Worm (Caenorhabditis elegans) whole organism, L4 larva: ENCODE results near the gene C07D10.6.

Source experiments
- D1046.2 ChIP-seq: fragments of 200-800 bp; sonication (Bioruptor generic); IDR thresholded peaks from 2 replicates; pipeline ENCODE4 v1.3.6; 2022; ENCODE audit warnings: missing genetic modification characterization, missing compliant biosample characterization
- T20F7.1 ChIP-seq: fragments of 200-800 bp; sonication (Bioruptor generic); optimal IDR thresholded peaks from 2 replicates; lab custom pipeline; 2018; ENCODE audit warnings: mild to moderate bottlenecking, missing genetic modification characterization, missing compliant biosample characterization
- T26A8.4 ChIP-seq: fragments of 200-800 bp; sonication (Bioruptor generic); IDR thresholded peaks from 2 replicates; pipeline ENCODE4 v1.3.6; 2022; ENCODE audit warnings: missing genetic modification characterization, missing compliant biosample characterization
- Y48G9A.11 ChIP-seq: fragments of 200-800 bp; sonication (Bioruptor generic); IDR thresholded peaks from 2 replicates; pipeline ENCODE4 v1.3.6; 2022; ENCODE audit warnings: missing genetic modification reagents, missing genetic modification characterization, missing compliant biosample characterization
- ZK546.5 ChIP-seq, 2 experiments: sonication (generic microtip); optimal IDR thresholded peaks; 2 replicates each; lab custom pipeline; 2017; ENCODE audit warnings: missing biosample characterization in 2 of 2, missing genetic modification characterization in 2 of 2
- aha-1 ChIP-seq: fragments of 150-350 bp; peaks from one replicate; lab custom pipeline; 2014; ENCODE audit warnings: missing biosample characterization, missing genetic modification characterization
- ama-1 ChIP-seq: fragments of 150-350 bp; optimal IDR thresholded peaks from 2 replicates; lab custom pipeline; 2014; ENCODE audit warnings: inconsistent platforms, mixed read lengths
- arid-1 ChIP-seq: fragments of 200-800 bp; sonication (Bioruptor generic); conservative IDR thresholded peaks from 2 replicates; pipeline ENCODE4 v1.3.6; 2022; ENCODE audit warnings: missing genetic modification reagents, missing genetic modification characterization, missing compliant biosample characterization
- ceh-20 ChIP-seq: fragments of 200-800 bp; sonication (Bioruptor generic); IDR thresholded peaks from 2 replicates; pipeline ENCODE4 v1.3.6; 2022; ENCODE audit warnings: missing genetic modification reagents, missing genetic modification characterization, missing compliant biosample characterization
- ctbp-1 ChIP-seq: fragments of 200-800 bp; sonication (Bioruptor generic); IDR thresholded peaks from 2 replicates; pipeline ENCODE4 v1.3.6; 2022; ENCODE audit warnings: missing genetic modification reagents, missing genetic modification characterization, missing compliant biosample characterization
- daf-19 ChIP-seq: fragments of 200-800 bp; sonication (Bioruptor generic); conservative IDR thresholded peaks from 2 replicates; pipeline ENCODE4 v1.3.6; 2022; ENCODE audit warnings: missing genetic modification characterization, missing compliant biosample characterization
- dmd-6 ChIP-seq: fragments of 200-800 bp; sonication (Bioruptor generic); IDR thresholded peaks from 2 replicates; pipeline ENCODE4 v1.3.6; 2022; ENCODE audit warnings: missing genetic modification reagents, missing genetic modification characterization, missing compliant biosample characterization
- dmd-9 ChIP-seq: fragments of 200-800 bp; sonication (Bioruptor generic); IDR thresholded peaks from 2 replicates; pipeline ENCODE4 v1.3.6; 2022; ENCODE audit warnings: missing genetic modification reagents, missing genetic modification characterization, missing compliant biosample characterization
- duxl-1 ChIP-seq: sonication (generic microtip); optimal IDR thresholded peaks from 2 replicates; lab custom pipeline; 2016; ENCODE audit warnings: mild to moderate bottlenecking, missing genetic modification characterization, moderate library complexity, missing compliant biosample characterization; ENCODE audit not compliant: poor library complexity
- dve-1 ChIP-seq: sonication (generic microtip); optimal IDR thresholded peaks from 2 replicates; lab custom pipeline; 2017; ENCODE audit warnings: antibody characterized with exemption, mild to moderate bottlenecking, missing genetic modification characterization, missing compliant biosample characterization; ENCODE audit not compliant: insufficient read depth
- fos-1 ChIP-seq: fragments of 150-350 bp; optimal IDR thresholded peaks from 2 replicates; lab custom pipeline; 2014; ENCODE audit warnings: missing biosample characterization, missing genetic modification characterization
- gei-8 ChIP-seq: fragments of 200-800 bp; sonication (Bioruptor generic); optimal IDR thresholded peaks from 2 replicates; lab custom pipeline; 2018; ENCODE audit warnings: mild to moderate bottlenecking, missing genetic modification characterization, missing compliant biosample characterization
- hif-1 ChIP-seq, 2 experiments: sonication (generic microtip); optimal IDR thresholded peaks; 2 replicates each; lab custom pipeline; 2016 to 2017; ENCODE audit warnings: missing compliant biosample characterization in 2 of 2, missing genetic modification characterization in 2 of 2, missing genetic modification reagents in 2 of 2, missing genotype in 2 of 2, mild to moderate bottlenecking in 1 of 2
- hlh-11 ChIP-seq: fragments of 200-800 bp; sonication (Bioruptor generic); optimal IDR thresholded peaks from 2 replicates; lab custom pipeline; 2018; ENCODE audit warnings: mild to moderate bottlenecking, missing genetic modification characterization, missing compliant biosample characterization
- hlh-30 ChIP-seq: sonication (generic microtip); optimal IDR thresholded peaks from 2 replicates; lab custom pipeline; 2017; ENCODE audit warnings: antibody characterized with exemption, mild to moderate bottlenecking, missing genetic modification characterization, missing compliant biosample characterization; ENCODE audit not compliant: insufficient read depth
- jun-1 ChIP-seq: fragments of 150-350 bp; optimal IDR thresholded peaks from 2 replicates; lab custom pipeline; 2014; ENCODE audit warnings: missing biosample characterization, missing genetic modification reagents, missing genetic modification characterization
- lin-13 ChIP-seq: fragments of 150-350 bp; optimal IDR thresholded peaks from 2 replicates; lab custom pipeline; 2014; ENCODE audit warnings: missing biosample characterization, missing genetic modification reagents, missing genetic modification characterization
- lin-29 ChIP-seq: fragments of 200-800 bp; sonication (Bioruptor generic); IDR thresholded peaks from 2 replicates; pipeline ENCODE4 v1.3.6; 2022; ENCODE audit warnings: missing genetic modification reagents, missing genetic modification characterization, missing compliant biosample characterization
- lir-3 ChIP-seq: sonication (generic microtip); optimal IDR thresholded peaks from 2 replicates; lab custom pipeline; 2016; ENCODE audit warnings: mild to moderate bottlenecking, missing genetic modification characterization, missing compliant biosample characterization
- mdt-29 ChIP-seq: fragments of 200-800 bp; sonication (Bioruptor generic); IDR thresholded peaks from 2 replicates; pipeline ENCODE4 v1.3.6; 2022; ENCODE audit warnings: missing genetic modification reagents, missing genetic modification characterization, missing compliant biosample characterization
- mep-1 ChIP-seq: fragments of 150-350 bp; sonication (generic microtip); optimal IDR thresholded peaks from 3 replicates; lab custom pipeline; 2014; ENCODE audit warnings: missing biosample characterization, missing genetic modification characterization
- mxl-2 ChIP-seq: fragments of 200-800 bp; sonication (Bioruptor generic); conservative IDR thresholded peaks from 2 replicates; pipeline ENCODE4 v1.3.6; 2022; ENCODE audit warnings: missing genetic modification reagents, missing genetic modification characterization, missing compliant biosample characterization
- mxl-3 ChIP-seq: fragments of 200-800 bp; sonication (Bioruptor generic); optimal IDR thresholded peaks from 2 replicates; lab custom pipeline; 2018; ENCODE audit warnings: mild to moderate bottlenecking, missing genetic modification characterization, missing compliant biosample characterization
- nhr-102 ChIP-seq: sonication (generic microtip); optimal IDR thresholded peaks from 2 replicates; lab custom pipeline; 2016; ENCODE audit warnings: mild to moderate bottlenecking, missing genetic modification characterization, moderate library complexity, missing compliant biosample characterization
- nhr-111 ChIP-seq: fragments of 200-800 bp; sonication (Bioruptor generic); optimal IDR thresholded peaks from 2 replicates; lab custom pipeline; 2018; ENCODE audit warnings: mild to moderate bottlenecking, missing genetic modification characterization, missing compliant biosample characterization
- nhr-237 ChIP-seq: sonication (generic microtip); optimal IDR thresholded peaks from 2 replicates; lab custom pipeline; 2017; ENCODE audit warnings: missing biosample characterization, missing genetic modification characterization
- nhr-25 ChIP-seq: sonication (generic microtip); optimal IDR thresholded peaks from 2 replicates; lab custom pipeline; 2017; ENCODE audit warnings: missing genetic modification characterization, mild to moderate bottlenecking, missing compliant biosample characterization, antibody characterized with exemption, moderate library complexity, borderline replicate concordance; ENCODE audit not compliant: insufficient read depth
- nhr-28 ChIP-seq: fragments of 150-350 bp; optimal IDR thresholded peaks from 2 replicates; lab custom pipeline; 2014; ENCODE audit warnings: missing biosample characterization, missing genetic modification characterization
- nhr-42 ChIP-seq: fragments of 200-800 bp; sonication (Bioruptor generic); IDR thresholded peaks from 2 replicates; pipeline ENCODE4 v1.3.6; 2022; ENCODE audit warnings: missing genetic modification characterization, missing compliant biosample characterization
- nhr-76 ChIP-seq: fragments of 150-350 bp; optimal IDR thresholded peaks from 2 replicates; lab custom pipeline; 2014; ENCODE audit warnings: missing biosample characterization, missing genetic modification characterization
- nhr-77 ChIP-seq: fragments of 150-350 bp; optimal IDR thresholded peaks from 2 replicates; lab custom pipeline; 2014; ENCODE audit warnings: missing biosample characterization, missing genetic modification characterization
- php-3 ChIP-seq: fragments of 200-800 bp; sonication (Bioruptor generic); IDR thresholded peaks from 2 replicates; pipeline ENCODE4 v1.3.6; 2022; ENCODE audit warnings: missing genetic modification reagents, missing genetic modification characterization, missing compliant biosample characterization
- snpc-1.2 ChIP-seq: fragments of 200-800 bp; sonication (Bioruptor generic); IDR thresholded peaks from 2 replicates; pipeline ENCODE4 v1.3.6; 2022; ENCODE audit warnings: missing genetic modification reagents, missing genetic modification characterization, missing compliant biosample characterization
- snpc-4 ChIP-seq: fragments of 150-350 bp; optimal IDR thresholded peaks from 2 replicates; lab custom pipeline; 2014; ENCODE audit warnings: missing biosample characterization, missing genetic modification characterization
- unc-62 ChIP-seq, 3 experiments: fragments of 150-350 bp in 1 of 3; sonication (generic microtip); optimal IDR thresholded peaks in 2 of 3; peaks in 1 of 3; 1 replicate in 1 of 3; 2 replicates in 2 of 3; lab custom pipeline; 2014 to 2017; ENCODE audit warnings: missing biosample characterization in 3 of 3, missing genetic modification characterization in 3 of 3, missing genetic modification reagents in 3 of 3, missing genotype in 1 of 3
- zfp-2 ChIP-seq: sonication (generic microtip); optimal IDR thresholded peaks from 2 replicates; lab custom pipeline; 2016; ENCODE audit warnings: mild to moderate bottlenecking, missing genetic modification characterization, missing compliant biosample characterization
- zfp-3 ChIP-seq: fragments of 200-800 bp; sonication (Bioruptor generic); conservative IDR thresholded peaks from 2 replicates; pipeline ENCODE4 v1.3.6; 2022; ENCODE audit warnings: missing genetic modification reagents, missing genetic modification characterization, missing compliant biosample characterization
- zip-11 ChIP-seq: fragments of 200-800 bp; sonication (Bioruptor generic); IDR thresholded peaks from 2 replicates; pipeline ENCODE4 v1.3.6; 2022; ENCODE audit warnings: missing genetic modification characterization, missing compliant biosample characterization
- ztf-11 ChIP-seq: fragments of 150-350 bp; optimal IDR thresholded peaks from 2 replicates; lab custom pipeline; 2014; ENCODE audit warnings: missing biosample characterization, missing genetic modification characterization

Gene C07D10.6

DNA sequence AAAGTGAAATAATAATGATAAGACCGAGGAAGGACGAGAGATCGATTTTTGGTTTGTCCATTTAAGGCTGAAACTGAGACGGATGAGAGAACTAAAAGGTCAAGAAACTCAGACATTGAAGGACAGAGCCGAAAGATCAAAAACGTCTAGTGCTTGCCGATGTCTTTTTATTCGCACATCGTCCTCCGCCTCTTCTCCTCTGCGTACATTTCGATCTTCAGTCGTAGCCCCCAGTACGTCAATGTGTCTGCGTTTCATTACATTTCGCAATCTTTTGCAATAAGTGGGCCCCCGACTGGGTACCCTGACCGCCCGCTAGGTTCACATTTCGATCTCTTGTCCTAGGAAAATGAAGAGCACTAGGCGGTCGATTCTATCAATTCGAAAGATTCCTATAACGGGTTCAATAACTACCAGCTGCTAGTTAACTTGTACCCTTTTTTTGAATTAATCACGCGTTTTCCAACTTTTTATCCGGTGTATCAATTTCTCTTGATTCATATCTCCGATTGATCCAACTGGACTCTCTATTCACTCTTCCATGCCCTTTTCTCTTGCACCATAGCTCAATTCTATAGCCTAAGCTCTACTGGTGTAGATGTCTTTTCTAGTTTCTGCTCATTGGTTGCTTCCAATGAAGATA lies 13.1 kb downstream of the C07D10.6 start (continued):
- TF ChIP-seq daf-19 (GFP tag; lab: Robert Waterston, UW) (0 out of 2 replicates have a peak, but pooled peaks have one; percentile 44), T26A8.4 (peak; percentile 62), ctbp-1 (GFP tag; lab: Robert Waterston, UW) (peak; percentile 42; the same call in 1 of the 2 replicates), D1046.2 (GFP tag; lab: Robert Waterston, UW) (no peak), lir-3 (tag; lab: Kevin White, UChicago) (no peak), nhr-28 (tag; lab: Kevin White, UChicago) (peak; percentile 78), hlh-11 (peak; percentile 85), mep-1 (peak; percentile 75), nhr-111 (GFP tag; lab: Kevin White, UChicago) (no peak), nhr-77 (tag; lab: Kevin White, UChicago) (peak; percentile 28), ama-1 (lab: Kevin White, UChicago) (peak; percentile 36), mxl-3 (GFP tag; lab: Kevin White, UChicago) (peak; percentile 71), ceh-20 (GFP tag; lab: Robert Waterston, UW) (peak; percentile 46; the same call in 1 of the 2 replicates), dmd-6 (GFP tag; lab: Robert Waterston, UW) (peak; percentile 83)

DNA sequence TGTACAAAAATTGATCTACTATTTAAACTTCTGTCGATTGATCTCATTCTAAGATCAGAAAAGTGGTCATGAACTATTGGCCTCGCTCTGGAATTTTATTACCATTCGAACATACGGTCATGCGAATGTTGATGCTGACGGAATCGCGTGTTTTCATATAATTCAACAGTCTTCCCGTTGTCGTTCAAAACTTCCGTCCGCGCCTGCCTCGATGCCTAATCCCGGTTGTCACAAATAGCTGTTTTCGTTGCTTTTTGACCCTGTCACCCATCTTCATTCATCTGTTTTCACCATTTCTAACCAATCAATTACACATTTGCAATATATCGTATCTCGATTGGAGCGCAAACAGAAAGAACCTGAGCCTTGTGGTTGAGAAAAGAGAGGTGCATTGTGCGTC lies 14.3 kb downstream of the C07D10.6 start:
- TF ChIP-seq unc-62 (GFP tag; optimal IDR thresholded peaks at IDR 0.05 in 1 of 2; lab: Kevin White, UChicago): peak in 1 of 2 experiments; percentile 63
- TF ChIP-seq unc-62 (tag; optimal IDR thresholded peaks at IDR 0.05; lab: Kevin White, UChicago): no peak
- peak; percentile 28 for TF ChIP-seq mxl-3 (GFP tag; lab: Kevin White, UChicago)
- TF ChIP-seq hlh-30: peak; percentile 38
- TF ChIP-seq T20F7.1: no peak

ce11 chrII:7393922-7394689 lies 15.0 kb downstream of the C07D10.6 start:
- no peak for TF ChIP-seq snpc-1.2
- TF ChIP-seq T20F7.1: peak; percentile 16
- TF ChIP-seq hif-1 (tag; optimal IDR thresholded peaks at IDR 0.05; lab: Kevin White, UChicago): peak; percentile 58 to 81
- TF ChIP-seq zfp-2 (tag; lab: Kevin White, UChicago): no peak
- TF ChIP-seq ztf-11 (tag; lab: Kevin White, UChicago): no peak
- TF ChIP-seq dve-1: peak; percentile 8
- TF ChIP-seq ceh-20 (GFP tag; lab: Robert Waterston, UW): no peak
- TF ChIP-seq lin-13 (GFP tag; lab: Kevin White, UChicago): no peak
- TF ChIP-seq jun-1 (tag; lab: Kevin White, UChicago): no peak
- no peak for TF ChIP-seq snpc-4
- no peak for TF ChIP-seq arid-1 (GFP tag; lab: Robert Waterston, UW)
- no peak for TF ChIP-seq nhr-25 (tag; lab: Kevin White, UChicago)
- TF ChIP-seq duxl-1 (tag; lab: Kevin White, UChicago): no peak
- TF ChIP-seq mxl-2 (GFP tag; lab: Robert Waterston, UW): no peak
- no peak for TF ChIP-seq unc-62 (GFP tag; optimal IDR thresholded peaks at IDR 0.05 in 1 of 2; lab: Kevin White, UChicago)
- TF ChIP-seq unc-62 (tag; optimal IDR thresholded peaks at IDR 0.05; lab: Kevin White, UChicago): no peak
- no peak for TF ChIP-seq gei-8 (GFP tag; lab: Kevin White, UChicago)
- TF ChIP-seq dmd-9 (GFP tag; lab: Robert Waterston, UW): no peak
- TF ChIP-seq Y48G9A.11 (GFP tag; lab: Robert Waterston, UW): no peak
- TF ChIP-seq nhr-42 (GFP tag; lab: Robert Waterston, UW): no peak
- peak; percentile 98 for TF ChIP-seq aha-1 (tag; lab: Kevin White, UChicago)
- TF ChIP-seq zip-11 (GFP tag; lab: Robert Waterston, UW): no peak
- TF ChIP-seq fos-1 (tag; lab: Kevin White, UChicago): no peak
- no peak for TF ChIP-seq ZK546.5 (tag; optimal IDR thresholded peaks at IDR 0.05; lab: Kevin White, UChicago)
- no peak for TF ChIP-seq mdt-29
- TF ChIP-seq nhr-102 (tag; lab: Kevin White, UChicago): no peak
- no peak for TF ChIP-seq nhr-76 (tag; lab: Kevin White, UChicago)
- no peak for TF ChIP-seq lin-29 (GFP tag; lab: Robert Waterston, UW)
- TF ChIP-seq nhr-237: no peak
- no peak for TF ChIP-seq php-3 (GFP tag; lab: Robert Waterston, UW)
- TF ChIP-seq zfp-3 (GFP tag; lab: Robert Waterston, UW): no peak
